Worm (Caenorhabditis elegans): ENCODE data around the gene F52E1.5.

ce11 chrV:8358702-8359101 lies 20.6 kb upstream of the F52E1.5 start:
- TF ChIP-seq daf-12 (tag; optimal IDR thresholded peaks at IDR 0.05) (no peak), lin-13 (GFP tag; optimal IDR thresholded peaks at IDR 0.05) (no peak), nhr-76 (tag; optimal IDR thresholded peaks at IDR 0.05) (no peak), pqm-1 (tag; optimal IDR thresholded peaks at IDR 0.05) (no peak), fos-1 (tag; optimal IDR thresholded peaks at IDR 0.05) (no peak), F37D6.2 (tag; optimal IDR thresholded peaks at IDR 0.05) (no peak), egl-27 (tag; optimal IDR thresholded peaks at IDR 0.05) (no peak), gei-8 (GFP tag; optimal IDR thresholded peaks at IDR 0.05) (no peak)
